Worm (Caenorhabditis elegans): ENCODE measurements around the gene ced-6.

DNA sequence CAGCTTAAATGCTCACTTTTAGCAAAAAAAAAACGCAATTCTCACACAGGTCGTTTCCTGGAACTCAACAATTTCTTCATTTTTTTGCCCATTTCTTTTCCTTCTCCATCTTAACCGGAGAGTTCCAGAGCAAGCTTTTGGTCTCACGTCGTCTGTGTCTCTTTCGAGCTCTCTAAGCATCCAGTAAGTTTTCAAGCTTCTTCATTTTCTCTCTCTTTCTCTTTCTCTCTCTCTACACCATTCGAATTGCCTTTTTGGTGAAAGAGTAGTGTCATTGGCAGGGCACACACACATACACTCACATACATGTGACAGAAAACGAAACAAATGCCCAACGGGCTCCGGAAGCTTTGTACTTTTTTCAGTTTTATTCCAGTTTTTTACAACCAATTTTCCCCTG, 44.3 kb downstream of the ced-6 start:
- TF ChIP-seq nhr-11 (tag; optimal IDR thresholded peaks at IDR 0.05), result no peak
- TF ChIP-seq R02D3.7 (tag; optimal IDR thresholded peaks at IDR 0.05), result no peak
- TF ChIP-seq dmd-4 (tag; optimal IDR thresholded peaks at IDR 0.05), result no peak
- TF ChIP-seq aly-2 (tag; optimal IDR thresholded peaks at IDR 0.05), result no peak
- TF ChIP-seq blmp-1 (tag; optimal IDR thresholded peaks at IDR 0.05; ENCODE audit: insufficient read depth), result no peak
- no peak for TF ChIP-seq nhr-77 (tag; optimal IDR thresholded peaks at IDR 0.05)
- TF ChIP-seq snpc-4 (tag; optimal IDR thresholded peaks at IDR 0.05), result peak; percentile 10
- no peak for TF ChIP-seq unc-62 (GFP tag; optimal IDR thresholded peaks at IDR 0.05)
- no peak for TF ChIP-seq elt-3 (tag; optimal IDR thresholded peaks at IDR 0.05)
- no peak for TF ChIP-seq gmeb-1 (tag; optimal IDR thresholded peaks at IDR 0.05)
- TF ChIP-seq ceh-82 (tag; optimal IDR thresholded peaks at IDR 0.05), result peak; percentile 48
- no peak for TF ChIP-seq lin-39 (tag; optimal IDR thresholded peaks at IDR 0.05)
- peak; percentile 29 for TF ChIP-seq nhr-6 (tag; optimal IDR thresholded peaks at IDR 0.05)
